Worm (Caenorhabditis elegans): ENCODE measurements around the gene com-1.

- no peak for TF ChIP-seq unc-55 (GFP tag; optimal IDR thresholded peaks at IDR 0.05)
- no peak for TF ChIP-seq ztf-11 (tag; optimal IDR thresholded peaks at IDR 0.05)
- TF ChIP-seq alr-1 (tag; optimal IDR thresholded peaks at IDR 0.05), result no peak
These were observed 1.9 kb upstream of the com-1 start, which contains the start of gene fbxb-87 for ce11 chrIII:10894220-10894619.
